Comparison of ENCODE assay signal across 2 fruit fly cellular contexts in genomic region chr3L:13615132-13615531, dm6.
TF ChIP-seq lines count a peak whose summit lies in the region.

No protein-coding gene starts in this region.

- TF ChIP-seq CTCF in whole organism, embryonic (GFP tag; optimal IDR thresholded peaks at IDR 0.05; lab: Kevin White, UChicago) = no peak

TF ChIP-seq in whole organism, embryonic, 481 proteins besides CTCF, POLR2A, EP300 and RAD21:
- no peak for TF ChIP-seq CG17802 (tag; optimal IDR thresholded peaks at IDR 0.05; lab: Kevin White, UChicago)
- no peak for TF ChIP-seq vfl (GFP tag; optimal IDR thresholded peaks at IDR 0.05; lab: Kevin White, UChicago)
- peak; percentile 44 for TF ChIP-seq zen (tag; optimal IDR thresholded peaks at IDR 0.05; lab: Kevin White, UChicago)
- no peak for TF ChIP-seq vvl (GFP tag; IDR thresholded peaks at IDR 0.05; lab: Robert Waterston, UW)
- peak; percentile 36 for TF ChIP-seq CG15696 (tag; optimal IDR thresholded peaks at IDR 0.05; lab: Kevin White, UChicago)
- no peak for TF ChIP-seq CG7556 (GFP tag; optimal IDR thresholded peaks at IDR 0.05; lab: Kevin White, UChicago)
- TF ChIP-seq prd (optimal IDR thresholded peaks at IDR 0.05; lab: Kevin White, UChicago) = no peak
- TF ChIP-seq prd (GFP tag; IDR thresholded peaks at IDR 0.05; lab: Robert Waterston, UW) = peak; percentile 45; the same call in 1 of the 3 replicates
- no peak for TF ChIP-seq Pdp1 (GFP tag; optimal IDR thresholded peaks at IDR 0.05; lab: Kevin White, UChicago)
- TF ChIP-seq fru (optimal IDR thresholded peaks at IDR 0.05; lab: Kevin White, UChicago) = no peak
- TF ChIP-seq tll (GFP tag; optimal IDR thresholded peaks at IDR 0.05; lab: Kevin White, UChicago) = peak in 1 of 2 experiments; percentile 83
- peak; percentile 74 for TF ChIP-seq fd102C (GFP tag; optimal IDR thresholded peaks at IDR 0.05; lab: Kevin White, UChicago)
- no peak for TF ChIP-seq CG8924 (tag; optimal IDR thresholded peaks at IDR 0.05; lab: Kevin White, UChicago)
- no peak for TF ChIP-seq scrt (GFP tag; optimal IDR thresholded peaks at IDR 0.05; lab: Kevin White, UChicago)

TF ChIP-seq in whole organism, prepupa, 60 proteins besides CTCF, POLR2A, EP300 and RAD21:
- TF ChIP-seq fkh (GFP tag; optimal IDR thresholded peaks at IDR 0.05; lab: Kevin White, UChicago) (peak; percentile 3), ss (GFP tag; optimal IDR thresholded peaks at IDR 0.05; lab: Kevin White, UChicago) (no peak)
